Fruit fly (Drosophila melanogaster) whole organism, embryonic: ENCODE data around the gene CG14340.

Experiments
- CG11085 ChIP-seq: fragments of 200-800 bp; sonication (Bioruptor generic); IDR thresholded peaks from 2 replicates; pipeline ENCODE4 v1.3.6; 2022; ENCODE audit warnings: missing biosample characterization, missing genetic modification characterization
- CG11398 ChIP-seq: fragments of 200-800 bp; sonication (Bioruptor generic); optimal IDR thresholded peaks from 2 replicates; lab custom pipeline; 2016; ENCODE audit warnings: missing biosample characterization, missing genetic modification characterization
- CG11456 ChIP-seq: fragments of 200-800 bp; sonication (Bioruptor generic); IDR thresholded peaks from 3 replicates; pipeline ENCODE4 v1.3.6; 2022; ENCODE audit warnings: missing biosample characterization, missing genetic modification characterization
- CG12071 ChIP-seq: fragments of 200-800 bp; sonication (Bioruptor generic); optimal IDR thresholded peaks from 3 replicates; lab custom pipeline; 2018; ENCODE audit warnings: missing biosample characterization, mild to moderate bottlenecking, missing genetic modification characterization
- CG13287 ChIP-seq: fragments of 200-800 bp; sonication (Bioruptor generic); IDR thresholded peaks from 2 replicates; pipeline ENCODE4 v1.3.6; 2022; ENCODE audit warnings: missing biosample characterization, missing genetic modification characterization; ENCODE audit not compliant: partially characterized antibody
- CG14441 ChIP-seq: fragments of 200-800 bp; sonication (Bioruptor generic); IDR thresholded peaks from 2 replicates; pipeline ENCODE4 v1.3.6; 2022; ENCODE audit warnings: missing biosample characterization, missing genetic modification characterization
- CG15073 ChIP-seq: fragments of 200-800 bp; sonication (Bioruptor generic); optimal IDR thresholded peaks from 2 replicates; lab custom pipeline; 2016; ENCODE audit warnings: missing biosample characterization, missing genetic modification characterization
- CG17328 ChIP-seq: fragments of 200-800 bp; sonication (Bioruptor generic); IDR thresholded peaks from 2 replicates; pipeline ENCODE4 v1.3.6; 2022; ENCODE audit warnings: missing biosample characterization, missing genetic modification characterization
- CG17385 ChIP-seq: fragments of 200-800 bp; sonication (Bioruptor generic); optimal IDR thresholded peaks from 3 replicates; lab custom pipeline; 2018; ENCODE audit warnings: missing biosample characterization, mild to moderate bottlenecking, missing genetic modification characterization
- CG2875 ChIP-seq: fragments of 200-800 bp; sonication (Bioruptor generic); optimal IDR thresholded peaks from 2 replicates; lab custom pipeline; 2017; ENCODE audit warnings: missing biosample characterization, mild to moderate bottlenecking, missing genetic modification characterization, missing genetic modification reagents
- CG31441 ChIP-seq: fragments of 200-800 bp; sonication (Bioruptor generic); IDR thresholded peaks from 2 replicates; pipeline ENCODE4 v1.3.6; 2022; ENCODE audit warnings: missing biosample characterization, missing genetic modification characterization
- CG32767 ChIP-seq: fragments of 200-800 bp; sonication (Bioruptor generic); IDR thresholded peaks from 2 replicates; pipeline ENCODE4 v1.3.6; 2022; ENCODE audit warnings: missing biosample characterization, missing genetic modification characterization
- CG3281 ChIP-seq: fragments of 200-800 bp; sonication (Bioruptor generic); optimal IDR thresholded peaks from 3 replicates; lab custom pipeline; 2017; ENCODE audit warnings: missing biosample characterization, mild to moderate bottlenecking, missing genetic modification characterization
- CG6689 ChIP-seq: fragments of 200-800 bp; sonication (Bioruptor generic); IDR thresholded peaks from 2 replicates; pipeline ENCODE4 v1.3.6; 2022; ENCODE audit warnings: missing biosample characterization, missing genetic modification characterization
- CG7357 ChIP-seq: fragments of 200-800 bp; sonication (Bioruptor generic); IDR thresholded peaks from 3 replicates; pipeline ENCODE4 v1.3.6; 2022; ENCODE audit warnings: missing biosample characterization, missing genetic modification characterization
- CG9437 ChIP-seq: fragments of 200-800 bp; sonication (Bioruptor generic); optimal IDR thresholded peaks from 2 replicates; lab custom pipeline; 2018; ENCODE audit warnings: missing biosample characterization, mild to moderate bottlenecking, missing genetic modification characterization
- Dip3 ChIP-seq: fragments of 200-800 bp; sonication (Bioruptor generic); optimal IDR thresholded peaks from 3 replicates; lab custom pipeline; 2016; ENCODE audit warnings: missing biosample characterization, missing genetic modification characterization
- E2f1 ChIP-seq: fragments of 200-800 bp; sonication (Bioruptor generic); IDR thresholded peaks from 2 replicates; pipeline ENCODE4 v1.3.6; 2022; ENCODE audit warnings: missing biosample characterization, missing genetic modification characterization
- Fer1 ChIP-seq: fragments of 200-800 bp; sonication (Bioruptor generic); optimal IDR thresholded peaks from 2 replicates; lab custom pipeline; 2017; ENCODE audit warnings: missing biosample characterization, mild to moderate bottlenecking, missing genetic modification characterization
- Hr39 ChIP-seq: fragments of >200 bp; optimal IDR thresholded peaks from 2 replicates; lab custom pipeline; 2017
- MESR4 ChIP-seq: fragments of 200-800 bp; sonication (Bioruptor generic); optimal IDR thresholded peaks from 2 replicates; lab custom pipeline; 2018; ENCODE audit warnings: missing biosample characterization, mild to moderate bottlenecking, missing genetic modification characterization, moderate library complexity
- NC2α ChIP-seq: fragments of 200-800 bp; sonication (Bioruptor generic); optimal IDR thresholded peaks from 2 replicates; lab custom pipeline; 2016; ENCODE audit warnings: missing biosample characterization, missing genetic modification characterization
- NFAT ChIP-seq: fragments of 200-800 bp; sonication (Bioruptor generic); IDR thresholded peaks from 2 replicates; pipeline ENCODE4 v1.3.6; 2022; ENCODE audit warnings: missing biosample characterization, missing genetic modification characterization
- NK7.1 ChIP-seq: fragments of 200-800 bp; sonication (Bioruptor generic); optimal IDR thresholded peaks from 3 replicates; lab custom pipeline; 2016; ENCODE audit warnings: missing biosample characterization, missing genetic modification characterization
- Rfx ChIP-seq: fragments of 200-800 bp; sonication (Bioruptor generic); IDR thresholded peaks from 2 replicates; pipeline ENCODE4 v1.3.6; 2022; ENCODE audit warnings: missing biosample characterization, missing genetic modification characterization
- Six4 ChIP-seq: fragments of 200-800 bp; sonication (Bioruptor generic); optimal IDR thresholded peaks from 2 replicates; lab custom pipeline; 2016; ENCODE audit warnings: missing biosample characterization, missing genetic modification characterization
- Sox102F ChIP-seq: fragments of 200-800 bp; sonication (Bioruptor generic); optimal IDR thresholded peaks from 2 replicates; lab custom pipeline; 2018; ENCODE audit warnings: missing biosample characterization, mild to moderate bottlenecking, missing genetic modification characterization, moderate library complexity
- Ssrp ChIP-seq: fragments of 200-800 bp; sonication (Bioruptor generic); optimal IDR thresholded peaks from 2 replicates; lab custom pipeline; 2018; ENCODE audit warnings: missing biosample characterization, mild to moderate bottlenecking, missing genetic modification characterization, moderate library complexity
- TFAM ChIP-seq: fragments of 200-800 bp; sonication (Bioruptor generic); optimal IDR thresholded peaks from 2 replicates; lab custom pipeline; 2017; ENCODE audit warnings: missing biosample characterization, missing genetic modification characterization, inconsistent platforms
- Usf ChIP-seq: fragments of 200-800 bp; sonication (Bioruptor generic); optimal IDR thresholded peaks from 2 replicates; lab custom pipeline; 2017; ENCODE audit warnings: missing genotype, missing biosample characterization, missing genetic modification characterization
- ase ChIP-seq: fragments of 200-800 bp; sonication (Bioruptor generic); IDR thresholded peaks from 3 replicates; pipeline ENCODE4 v1.3.6; 2022; ENCODE audit warnings: missing biosample characterization, missing genetic modification characterization
- ash1 ChIP-seq: fragments of 200-800 bp; sonication (Bioruptor generic); optimal IDR thresholded peaks from 2 replicates; lab custom pipeline; 2018; ENCODE audit warnings: missing biosample characterization, mild to moderate bottlenecking, missing genetic modification characterization
- bigmax ChIP-seq: fragments of 200-800 bp; sonication (Bioruptor generic); optimal IDR thresholded peaks from 2 replicates; lab custom pipeline; 2018; ENCODE audit warnings: missing biosample characterization, mild to moderate bottlenecking, missing genetic modification characterization
- corto ChIP-seq: fragments of 200-800 bp; sonication (Bioruptor generic); optimal IDR thresholded peaks from 2 replicates; lab custom pipeline; 2016; ENCODE audit warnings: missing biosample characterization, mild to moderate bottlenecking, missing genetic modification characterization, moderate library complexity
- dpn ChIP-seq, 2 experiments: fragments of 200-800 bp; sonication (Bioruptor generic); optimal IDR thresholded peaks; 3 replicates each; lab custom pipeline; 2016; ENCODE audit warnings: missing biosample characterization in 2 of 2, missing genetic modification characterization in 2 of 2
- ems ChIP-seq: fragments of 200-800 bp; sonication (Bioruptor generic); optimal IDR thresholded peaks from 3 replicates; lab custom pipeline; 2016; ENCODE audit warnings: missing biosample characterization, missing genetic modification characterization
- exex ChIP-seq: fragments of 200-800 bp; sonication (Bioruptor generic); optimal IDR thresholded peaks from 4 replicates; lab custom pipeline; 2018; ENCODE audit warnings: missing biosample characterization, mild to moderate bottlenecking, missing genetic modification characterization, moderate library complexity
- fd3F ChIP-seq: fragments of 200-800 bp; sonication (Bioruptor generic); optimal IDR thresholded peaks from 2 replicates; lab custom pipeline; 2018; ENCODE audit warnings: missing biosample characterization, mild to moderate bottlenecking, missing genetic modification characterization, moderate library complexity
- gfzf ChIP-seq: fragments of 200-800 bp; sonication (Bioruptor generic); optimal IDR thresholded peaks from 2 replicates; lab custom pipeline; 2016; ENCODE audit warnings: missing biosample characterization, mild to moderate bottlenecking, missing genetic modification characterization, moderate library complexity
- gsb ChIP-seq: fragments of 200-800 bp; sonication (Bioruptor generic); IDR thresholded peaks from 2 replicates; pipeline ENCODE4 v1.3.6; 2022; ENCODE audit warnings: missing biosample characterization, missing genetic modification characterization
- hbn ChIP-seq: fragments of 200-800 bp; sonication (Bioruptor generic); IDR thresholded peaks from 2 replicates; pipeline ENCODE4 v1.3.6; 2022; ENCODE audit warnings: missing biosample characterization, missing genetic modification characterization; ENCODE audit not compliant: partially characterized antibody
- lola ChIP-seq, 3 experiments: fragments of >200 bp in 2 of 3; fragments of 200-800 bp in 1 of 3; sonication (Bioruptor generic) in 1 of 3; optimal IDR thresholded peaks; 2 replicates each; lab custom pipeline; 2017 to 2019; ENCODE audit warnings: missing biosample characterization in 3 of 3, missing genetic modification characterization in 3 of 3, mild to moderate bottlenecking in 1 of 3, moderate library complexity in 1 of 3
- luna ChIP-seq: fragments of 200-800 bp; sonication (Bioruptor generic); optimal IDR thresholded peaks from 2 replicates; lab custom pipeline; 2016; ENCODE audit warnings: missing biosample characterization, missing genetic modification characterization
- mam ChIP-seq: fragments of 200-800 bp; sonication (Bioruptor generic); optimal IDR thresholded peaks from 3 replicates; lab custom pipeline; 2016; ENCODE audit warnings: missing biosample characterization, missing genetic modification characterization
- nom ChIP-seq: fragments of 200-800 bp; sonication (Bioruptor generic); optimal IDR thresholded peaks from 2 replicates; lab custom pipeline; 2017; ENCODE audit warnings: missing biosample characterization, missing genetic modification characterization, mild to moderate bottlenecking, moderate library complexity, missing genetic modification reagents
- rib ChIP-seq: fragments of 200-800 bp; sonication (Bioruptor generic); IDR thresholded peaks from 2 replicates; pipeline ENCODE4 v1.3.6; 2022; ENCODE audit warnings: missing biosample characterization, missing genetic modification characterization
- sug ChIP-seq: fragments of 200-800 bp; optimal IDR thresholded peaks from 2 replicates; lab custom pipeline; 2019; ENCODE audit warnings: missing biosample characterization, mild to moderate bottlenecking, missing genetic modification characterization, moderate library complexity
- tin ChIP-seq: fragments of 200-800 bp; sonication (Bioruptor generic); optimal IDR thresholded peaks from 3 replicates; lab custom pipeline; 2016; ENCODE audit warnings: missing biosample characterization, missing genetic modification characterization
- usp ChIP-seq: fragments of >200 bp; optimal IDR thresholded peaks from 2 replicates; lab custom pipeline; 2017; ENCODE audit warnings: missing biosample characterization, missing genetic modification characterization
- vfl ChIP-seq: fragments of 200-800 bp; sonication (Bioruptor generic); optimal IDR thresholded peaks from 2 replicates; lab custom pipeline; 2016; ENCODE audit warnings: missing biosample characterization, missing genetic modification characterization
- vnd ChIP-seq: fragments of 200-800 bp; sonication (Bioruptor generic); IDR thresholded peaks from 3 replicates; pipeline ENCODE4 v1.3.6; 2022; ENCODE audit warnings: missing biosample characterization, missing genetic modification characterization; ENCODE audit not compliant: partially characterized antibody

The CG14340 gene

dm6 chr2L:1072184-1072583 is 40.6 kb upstream of the CG14340 start (continued):
- TF ChIP-seq CG2875 (GFP tag; lab: Kevin White, UChicago) (peak; percentile 99), Dip3 (GFP tag; lab: Kevin White, UChicago) (peak; percentile 84), gsb (GFP tag; lab: Robert Waterston, UW) (peak; percentile 81), bigmax (GFP tag; lab: Kevin White, UChicago) (peak; percentile 76), TFAM (peak; percentile 92), rib (GFP tag; lab: Robert Waterston, UW) (peak; percentile 91), fd3F (GFP tag; lab: Kevin White, UChicago) (peak; percentile 85), CG17385 (GFP tag; lab: Kevin White, UChicago) (peak; percentile 82), CG15073 (GFP tag; lab: Kevin White, UChicago) (peak; percentile 14), vfl (GFP tag; lab: Kevin White, UChicago) (peak; percentile 62), nom (GFP tag; lab: Kevin White, UChicago) (peak; percentile 52), CG9437 (GFP tag; lab: Kevin White, UChicago) (peak; percentile 49), mam (GFP tag; lab: Kevin White, UChicago) (peak; percentile 91), E2f1 (GFP tag; lab: Robert Waterston, UW) (peak; percentile 83), vnd (GFP tag; lab: Robert Waterston, UW) (no peak), dpn (GFP tag; optimal IDR thresholded peaks at IDR 0.05; lab: Kevin White, UChicago) (peak; percentile 81 to 93), ems (GFP tag; lab: Kevin White, UChicago) (peak; percentile 89), Six4 (GFP tag; lab: Kevin White, UChicago) (peak; percentile 93), CG6689 (GFP tag; lab: Robert Waterston, UW) (peak; percentile 87), ash1 (peak; percentile 95), CG7357 (GFP tag; lab: Robert Waterston, UW) (peak; percentile 69), CG11456 (GFP tag; lab: Robert Waterston, UW) (peak; percentile 90), corto (GFP tag; lab: Kevin White, UChicago) (no peak), CG12071 (GFP tag; lab: Kevin White, UChicago) (peak; percentile 97), CG17328 (peak; percentile 86), Rfx (GFP tag; lab: Robert Waterston, UW) (peak; percentile 89), Usf (GFP tag; lab: Kevin White, UChicago) (peak; percentile 79), gfzf (GFP tag; lab: Kevin White, UChicago) (peak; percentile 22), CG11085 (GFP tag; lab: Robert Waterston, UW) (peak; percentile 80), lola (GFP tag; optimal IDR thresholded peaks at IDR 0.05; lab: Kevin White, UChicago) (peak in 1 of 3 experiments; percentile 87), exex (tag; lab: Kevin White, UChicago) (peak; percentile 64), ase (GFP tag; lab: Robert Waterston, UW) (peak; percentile 84; the same call in 2 of the 3 replicates), tin (GFP tag; lab: Kevin White, UChicago) (peak; percentile 80), CG32767 (peak; percentile 79), CG11398 (peak; percentile 97), CG14441 (GFP tag; lab: Robert Waterston, UW) (peak; percentile 81), CG31441 (GFP tag; lab: Robert Waterston, UW) (peak; percentile 91), sug (peak; percentile 83), Fer1 (GFP tag; lab: Kevin White, UChicago) (peak; percentile 93), hbn (GFP tag; lab: Robert Waterston, UW) (no peak), CG13287 (GFP tag; lab: Robert Waterston, UW) (no peak), MESR4 (GFP tag; lab: Kevin White, UChicago) (peak; percentile 63), luna (peak; percentile 66), usp (GFP tag; lab: Kevin White, UChicago) (no peak), Hr39 (no peak), NK7.1 (peak; percentile 95), Sox102F (peak; percentile 92), CG3281 (GFP tag; lab: Kevin White, UChicago) (peak; percentile 90), NC2α (peak; percentile 95), NFAT (peak; percentile 81), Ssrp (peak; percentile 35)
